Worm (Caenorhabditis elegans) whole organism, young adult: ENCODE results near the gene sdz-10.

Source experiments
- C06A6.2 ChIP-seq: fragments of 200-800 bp; sonication (Bioruptor generic); conservative IDR thresholded peaks from 2 replicates; pipeline ENCODE4 v1.3.6; 2022; ENCODE audit warnings: missing genetic modification characterization, missing compliant biosample characterization
- ZK185.1 ChIP-seq: sonication (generic microtip); optimal IDR thresholded peaks from 2 replicates; lab custom pipeline; 2016; ENCODE audit warnings: mild to moderate bottlenecking, missing genetic modification characterization, missing compliant biosample characterization; ENCODE audit not compliant: poor library complexity, severe bottlenecking
- bed-1 ChIP-seq: fragments of 200-800 bp; sonication (Bioruptor generic); IDR thresholded peaks from 2 replicates; pipeline ENCODE4 v1.3.6; 2022; ENCODE audit warnings: missing genetic modification reagents, missing genetic modification characterization, missing compliant biosample characterization
- dpff-1 ChIP-seq: sonication (generic microtip); optimal IDR thresholded peaks from 2 replicates; lab custom pipeline; 2017; ENCODE audit warnings: mild to moderate bottlenecking, missing genetic modification characterization, missing compliant biosample characterization
- mel-28 ChIP-seq: sonication (generic microtip); optimal IDR thresholded peaks from 2 replicates; lab custom pipeline; 2016; ENCODE audit warnings: borderline replicate concordance, mild to moderate bottlenecking, missing genetic modification characterization, missing compliant biosample characterization
- nhr-120 ChIP-seq: fragments of 200-800 bp; sonication (Bioruptor generic); IDR thresholded peaks from 2 replicates; pipeline ENCODE4 v1.3.6; 2022; ENCODE audit warnings: missing genetic modification characterization, missing compliant biosample characterization
- pha-4 ChIP-seq: fragments of 150-350 bp; sonication (generic microtip); optimal IDR thresholded peaks from 2 replicates; lab custom pipeline; 2014; ENCODE audit warnings: missing biosample characterization, missing genetic modification reagents, missing genetic modification characterization
- snpc-4 ChIP-seq, 5 experiments: fragments of 150-350 bp in 1 of 5; sonication (generic microtip) in 4 of 5; optimal IDR thresholded peaks; 2 replicates each; lab custom pipeline; 2014 to 2018; ENCODE audit warnings: missing genetic modification characterization in 5 of 5, missing biosample characterization in 3 of 5, antibody characterized with exemption in 2 of 5, mild to moderate bottlenecking in 2 of 5, missing compliant biosample characterization in 2 of 5, missing genotype in 2 of 5, moderate library complexity in 2 of 5, missing genetic modification reagents in 1 of 5
- ztf-26 ChIP-seq: sonication (generic microtip); optimal IDR thresholded peaks from 2 replicates; lab custom pipeline; 2017; ENCODE audit warnings: missing genetic modification characterization, missing compliant biosample characterization

ce11 chrII:2749595-2750048 lies 22.4 kb downstream of the sdz-10 start, which contains the start of gene F29A7.4:
- TF ChIP-seq mel-28 (tag; lab: Kevin White, UChicago) (no peak), C06A6.2 (GFP tag; lab: Robert Waterston, UW) (no peak), dpff-1 (no peak), snpc-4 (GFP tag; optimal IDR thresholded peaks at IDR 0.05; lab: Kevin White, UChicago) (no peak), snpc-4 (tag; optimal IDR thresholded peaks at IDR 0.05; lab: Kevin White, UChicago) (no peak), pha-4 (tag; lab: Kevin White, UChicago) (no peak), ztf-26 (tag; lab: Kevin White, UChicago) (no peak), ZK185.1 (tag; lab: Kevin White, UChicago) (no peak), bed-1 (GFP tag; lab: Robert Waterston, UW) (no peak), nhr-120 (no peak)
